Worm (Caenorhabditis elegans) whole organism, L1 larva: ENCODE measurements around the gene ZC13.10.

Experiments used
- Y116A8C.19 ChIP-seq: sonication (generic microtip); optimal IDR thresholded peaks from 2 replicates; lab custom pipeline; 2016; ENCODE audit warnings: missing compliant biosample characterization, missing genetic modification characterization, borderline replicate concordance
- alr-1 ChIP-seq: fragments of 200-800 bp; sonication (Bioruptor generic); optimal IDR thresholded peaks from 2 replicates; lab custom pipeline; 2018; ENCODE audit warnings: borderline replicate concordance, mild to moderate bottlenecking, missing genetic modification characterization, missing compliant biosample characterization
- ceh-90 ChIP-seq: sonication (generic microtip); optimal IDR thresholded peaks from 2 replicates; lab custom pipeline; 2016; ENCODE audit warnings: missing genetic modification characterization, missing compliant biosample characterization
- lsy-2 ChIP-seq, 2 experiments: fragments of 150-350 bp; optimal IDR thresholded peaks; 2 replicates each; lab custom pipeline; 2014; ENCODE audit warnings: missing biosample characterization in 2 of 2, missing genetic modification characterization in 2 of 2
- pqm-1 ChIP-seq: sonication (generic microtip); optimal IDR thresholded peaks from 3 replicates; lab custom pipeline; 2017; ENCODE audit warnings: missing biosample characterization, missing genetic modification characterization
- unc-130 ChIP-seq: fragments of 150-350 bp; optimal IDR thresholded peaks from 2 replicates; lab custom pipeline; 2017; ENCODE audit warnings: missing biosample characterization, missing genetic modification characterization, inconsistent platforms
- zip-4 ChIP-seq: fragments of 200-800 bp; sonication (Bioruptor generic); optimal IDR thresholded peaks from 2 replicates; lab custom pipeline; 2018; ENCODE audit warnings: mild to moderate bottlenecking, missing genetic modification characterization, moderate library complexity, missing compliant biosample characterization

- TF ChIP-seq unc-130 (tag; lab: Kevin White, UChicago) (no peak), alr-1 (no peak), Y116A8C.19 (no peak), lsy-2 (tag; optimal IDR thresholded peaks at IDR 0.05; lab: Kevin White, UChicago) (no peak), ceh-90 (tag; lab: Kevin White, UChicago) (no peak), pqm-1 (no peak), zip-4 (GFP tag; lab: Kevin White, UChicago) (no peak)
These were observed 22.0 kb downstream of the ZC13.10 start, which contains the start of gene ZC13.2 for ce11 chrX:880367-880766.
